Fruit fly (Drosophila melanogaster): Measurements from ENCODE around the gene beat-IV.
A peak's percentile ranks its signal among the peaks of the same experiment; 100 is the strongest.

DNA sequence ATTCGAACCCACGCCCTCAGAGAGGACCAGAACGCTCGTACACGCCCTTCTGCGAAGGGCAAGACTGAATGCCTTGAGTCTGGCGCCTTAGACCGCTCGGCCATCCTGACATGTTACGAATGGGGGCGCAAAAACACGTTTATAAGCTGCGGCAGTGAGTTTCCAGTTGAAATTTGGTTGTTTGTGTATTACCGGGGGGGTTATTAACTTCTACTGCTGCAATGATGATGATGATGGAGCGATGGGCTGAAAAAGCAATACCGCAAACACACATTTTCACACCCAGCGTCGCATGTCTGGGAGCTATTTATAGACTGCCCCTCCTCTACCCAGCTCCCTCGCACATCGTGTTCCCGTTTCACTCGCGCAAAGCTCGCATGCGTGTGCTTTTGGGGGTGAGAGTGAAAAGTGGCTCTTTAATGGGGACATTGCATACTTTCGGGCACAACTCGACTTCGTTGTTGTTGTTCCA, 44.2 kb downstream of the beat-IV start:
- TF ChIP-seq Meics (GFP tag; optimal IDR thresholded peaks at IDR 0.05) (no peak), chm (GFP tag; IDR thresholded peaks at IDR 0.05) (no peak; the same call in 1 of the 2 replicates), Dll (GFP tag; IDR thresholded peaks at IDR 0.05; ENCODE audit: partially characterized antibody) (peak; percentile 54; the same call in 2 of the 4 replicates), CG4328 (GFP tag; optimal IDR thresholded peaks at IDR 0.05) (no peak), CG14441 (GFP tag; IDR thresholded peaks at IDR 0.05) (no peak), chif (GFP tag; optimal IDR thresholded peaks at IDR 0.05) (no peak), Mes4 (GFP tag; optimal IDR thresholded peaks at IDR 0.05) (no peak), Dbx (GFP tag; IDR thresholded peaks at IDR 0.05) (peak; percentile 13; the same call in 1 of the 3 replicates), CG7372 (GFP tag; IDR thresholded peaks at IDR 0.05) (no peak), Med (GFP tag) (peak; percentile 72), CG16815 (GFP tag; optimal IDR thresholded peaks at IDR 0.05) (no peak), CG6813 (GFP tag; optimal IDR thresholded peaks at IDR 0.05) (no peak), slou (GFP tag; optimal IDR thresholded peaks at IDR 0.05) (no peak), CG12659 (GFP tag; optimal IDR thresholded peaks at IDR 0.05) (no peak)

Data from whole organism, embryonic.